Worm (Caenorhabditis elegans) whole organism, L4/young adult: ENCODE data around the gene ucp-4.

Source experiments
- W03F9.2 ChIP-seq: fragments of 150-350 bp; optimal IDR thresholded peaks from 2 replicates; lab custom pipeline; 2014; ENCODE audit warnings: missing biosample characterization, missing genetic modification characterization
- dao-5 ChIP-seq: sonication (generic microtip); optimal IDR thresholded peaks from 2 replicates; lab custom pipeline; 2016; ENCODE audit warnings: missing genotype, missing genetic modification characterization, moderate library complexity, missing compliant biosample characterization
- him-1 ChIP-seq: sonication (generic microtip); optimal IDR thresholded peaks from 2 replicates; lab custom pipeline; 2016; ENCODE audit warnings: missing genotype, missing genetic modification reagents, missing genetic modification characterization, missing compliant biosample characterization

DNA sequence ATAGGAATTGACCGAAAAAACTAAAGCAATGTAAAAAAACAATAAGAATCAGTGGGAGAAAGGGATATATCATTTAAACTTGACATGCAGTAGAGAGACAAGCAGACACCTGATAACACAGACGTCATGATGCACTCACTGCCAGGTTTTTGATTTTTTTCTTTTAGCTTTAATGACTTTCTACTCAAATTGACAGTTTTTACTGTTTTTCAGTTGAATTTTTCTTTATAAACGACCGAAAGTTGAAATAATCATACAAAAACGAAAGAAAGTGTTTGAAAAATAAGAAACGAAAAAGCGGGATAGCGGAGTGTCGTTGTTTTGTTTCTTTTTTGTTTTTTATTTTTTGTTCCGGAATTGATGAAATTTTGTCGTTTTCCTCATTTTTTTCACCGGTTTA, at the start of gene ucp-4:
- TF ChIP-seq dao-5 (no peak), W03F9.2 (tag; lab: Kevin White, UChicago) (peak; percentile 29), him-1 (tag; lab: Kevin White, UChicago) (no peak)
